Worm (Caenorhabditis elegans): Measurements from ENCODE around the gene srbc-45.

- TF ChIP-seq nhr-77 (tag; optimal IDR thresholded peaks at IDR 0.05) (no peak), sox-4 (tag; optimal IDR thresholded peaks at IDR 0.05) (no peak), pqm-1 (tag; optimal IDR thresholded peaks at IDR 0.05) (no peak), unc-62 (GFP tag; optimal IDR thresholded peaks at IDR 0.05) (no peak), nhr-76 (tag; optimal IDR thresholded peaks at IDR 0.05) (no peak)
These were observed at the start of gene srbc-45 for ce11 chrV:12803274-12803673.
